Worm (Caenorhabditis elegans) whole organism, L4 larva: Measurements from ENCODE around the gene oac-41.

Experiments
- aly-2 ChIP-seq: sonication (generic microtip); optimal IDR thresholded peaks from 2 replicates; lab custom pipeline; 2018; ENCODE audit warnings: missing biosample characterization, missing genetic modification characterization
- fkh-10 ChIP-seq: fragments of 150-350 bp; optimal IDR thresholded peaks from 2 replicates; lab custom pipeline; 2014; ENCODE audit warnings: missing biosample characterization, missing genetic modification reagents, missing genetic modification characterization
- hlh-11 ChIP-seq: fragments of 200-800 bp; sonication (Bioruptor generic); optimal IDR thresholded peaks from 2 replicates; lab custom pipeline; 2018; ENCODE audit warnings: mild to moderate bottlenecking, missing genetic modification characterization, missing compliant biosample characterization
- jun-1 ChIP-seq: fragments of 150-350 bp; optimal IDR thresholded peaks from 2 replicates; lab custom pipeline; 2014; ENCODE audit warnings: missing biosample characterization, missing genetic modification reagents, missing genetic modification characterization
- lin-15B ChIP-seq: fragments of 150-350 bp; sonication (generic microtip); optimal IDR thresholded peaks from 3 replicates; lab custom pipeline; 2014; ENCODE audit warnings: missing biosample characterization, missing genetic modification characterization
- lsy-2 ChIP-seq, 2 experiments: fragments of 150-350 bp in 1 of 2; sonication (generic microtip) in 1 of 2; optimal IDR thresholded peaks; 2 replicates each; lab custom pipeline; 2014 to 2017; ENCODE audit warnings: missing biosample characterization in 2 of 2, missing genetic modification characterization in 2 of 2
- nhr-11 ChIP-seq: fragments of 150-350 bp; optimal IDR thresholded peaks from 2 replicates; lab custom pipeline; 2014; ENCODE audit warnings: missing biosample characterization, missing genetic modification characterization
- nhr-77 ChIP-seq: fragments of 150-350 bp; optimal IDR thresholded peaks from 2 replicates; lab custom pipeline; 2014; ENCODE audit warnings: missing biosample characterization, missing genetic modification characterization
- skn-1 ChIP-seq: fragments of 150-350 bp; optimal IDR thresholded peaks from 2 replicates; lab custom pipeline; 2014; ENCODE audit warnings: missing biosample characterization, missing genetic modification characterization
- snpc-4 ChIP-seq: fragments of 150-350 bp; optimal IDR thresholded peaks from 2 replicates; lab custom pipeline; 2014; ENCODE audit warnings: missing biosample characterization, missing genetic modification characterization
- unc-130 ChIP-seq: sonication (generic microtip); optimal IDR thresholded peaks from 2 replicates; lab custom pipeline; 2016; ENCODE audit warnings: missing genetic modification reagents, missing genetic modification characterization, missing compliant biosample characterization
- zag-1 ChIP-seq: fragments of 150-350 bp; optimal IDR thresholded peaks from 2 replicates; lab custom pipeline; 2014; ENCODE audit warnings: missing biosample characterization, missing genetic modification characterization

DNA sequence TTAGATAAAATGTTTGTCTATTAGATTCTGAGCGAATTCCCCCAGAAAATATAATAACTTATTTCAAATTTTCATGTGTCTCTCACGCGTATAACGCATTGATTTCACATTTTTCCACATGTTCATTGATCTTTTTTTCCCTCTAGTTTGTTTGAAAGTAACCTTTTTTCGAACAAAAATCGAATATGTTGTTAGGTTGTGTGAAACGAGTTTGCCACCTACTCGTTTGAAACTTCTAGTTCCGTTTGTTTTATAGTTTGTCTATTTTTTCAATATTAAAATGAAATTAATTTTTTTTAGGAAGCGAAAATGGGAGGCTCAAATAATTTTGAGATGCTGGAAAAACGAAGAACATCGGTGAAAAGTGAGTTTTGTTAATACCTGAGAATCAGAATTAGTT is 8.3 kb upstream of the oac-41 start, which contains the start of gene C25E10.5:
- TF ChIP-seq fkh-10 (no peak), snpc-4 (tag; lab: Kevin White, UChicago) (no peak), jun-1 (tag; lab: Kevin White, UChicago) (no peak), unc-130 (GFP tag; lab: Kevin White, UChicago) (no peak), lsy-2 (tag; optimal IDR thresholded peaks at IDR 0.05; lab: Kevin White, UChicago) (no peak), nhr-11 (tag; lab: Kevin White, UChicago) (no peak), skn-1 (no peak), lin-15B (tag; lab: Kevin White, UChicago) (no peak), hlh-11 (tag; lab: Kevin White, UChicago) (no peak), aly-2 (tag; lab: Kevin White, UChicago) (no peak), nhr-77 (tag; lab: Kevin White, UChicago) (no peak), zag-1 (tag; lab: Kevin White, UChicago) (no peak)
